Fruit fly (Drosophila melanogaster) whole organism, embryonic: ENCODE measurements around the gene Antp.

ENCODE experiments used
- CG11093 ChIP-seq: fragments of 200-800 bp; sonication (Bioruptor generic); IDR thresholded peaks from 3 replicates; pipeline ENCODE4 v1.3.6; 2022; ENCODE audit warnings: missing biosample characterization, missing genetic modification characterization
- CG11696 ChIP-seq: fragments of 200-800 bp; sonication (Bioruptor generic); IDR thresholded peaks from 2 replicates; pipeline ENCODE4 v1.3.6; 2022; ENCODE audit warnings: missing biosample characterization, missing genetic modification characterization
- CG14710 ChIP-seq: fragments of 200-800 bp; sonication (Bioruptor generic); optimal IDR thresholded peaks from 3 replicates; lab custom pipeline; 2019; ENCODE audit warnings: missing biosample characterization, mild to moderate bottlenecking, missing genetic modification characterization, moderate library complexity
- CG14860 ChIP-seq: fragments of 200-800 bp; sonication (Bioruptor generic); IDR thresholded peaks from 3 replicates; pipeline ENCODE4 v1.3.6; 2022; ENCODE audit warnings: missing biosample characterization, missing genetic modification characterization; ENCODE audit not compliant: partially characterized antibody
- CG17186 ChIP-seq: fragments of 200-800 bp; sonication (Bioruptor generic); optimal IDR thresholded peaks from 3 replicates; lab custom pipeline; 2017; ENCODE audit warnings: missing biosample characterization, missing genetic modification reagents, missing genetic modification characterization
- CG18619 ChIP-seq: fragments of 200-800 bp; sonication (Bioruptor generic); optimal IDR thresholded peaks from 3 replicates; lab custom pipeline; 2017; ENCODE audit warnings: missing biosample characterization, mild to moderate bottlenecking, missing genetic modification characterization
- CG18764 ChIP-seq: fragments of 200-800 bp; sonication (Bioruptor generic); optimal IDR thresholded peaks from 3 replicates; lab custom pipeline; 2016; ENCODE audit warnings: missing biosample characterization, missing genetic modification characterization
- CG2678 ChIP-seq: fragments of 200-800 bp; sonication (Bioruptor generic); optimal IDR thresholded peaks from 3 replicates; lab custom pipeline; 2019; ENCODE audit warnings: missing biosample characterization, mild to moderate bottlenecking, missing genetic modification characterization, moderate library complexity
- CG2889 ChIP-seq: fragments of 200-800 bp; sonication (Bioruptor generic); IDR thresholded peaks from 3 replicates; pipeline ENCODE4 v1.3.6; 2022; ENCODE audit warnings: missing biosample characterization, missing genetic modification characterization
- CG31224 ChIP-seq: fragments of 200-800 bp; sonication (Bioruptor generic); IDR thresholded peaks from 2 replicates; pipeline ENCODE4 v1.3.6; 2022; ENCODE audit warnings: missing biosample characterization, missing genetic modification characterization
- CG31365 ChIP-seq: fragments of 200-800 bp; sonication (Bioruptor generic); optimal IDR thresholded peaks from 2 replicates; lab custom pipeline; 2018; ENCODE audit warnings: missing biosample characterization, mild to moderate bottlenecking, missing genetic modification characterization
- CG3847 ChIP-seq: fragments of 200-800 bp; sonication (Bioruptor generic); IDR thresholded peaks from 2 replicates; pipeline ENCODE4 v1.3.6; 2022; ENCODE audit warnings: missing biosample characterization, missing genetic modification characterization
- CG5180 ChIP-seq: fragments of 200-800 bp; sonication (Bioruptor generic); optimal IDR thresholded peaks from 3 replicates; lab custom pipeline; 2017; ENCODE audit warnings: missing biosample characterization, missing genetic modification characterization, mild to moderate bottlenecking, moderate library complexity, missing genetic modification reagents
- CG6175 ChIP-seq: fragments of 200-800 bp; sonication (Bioruptor generic); IDR thresholded peaks from 3 replicates; pipeline ENCODE4 v1.3.6; 2022; ENCODE audit warnings: missing biosample characterization, missing genetic modification characterization
- CG6689 ChIP-seq: fragments of 200-800 bp; sonication (Bioruptor generic); IDR thresholded peaks from 2 replicates; pipeline ENCODE4 v1.3.6; 2022; ENCODE audit warnings: missing biosample characterization, missing genetic modification characterization
- CG7745 ChIP-seq: fragments of 200-800 bp; sonication (Bioruptor generic); optimal IDR thresholded peaks from 2 replicates; lab custom pipeline; 2018; ENCODE audit warnings: missing biosample characterization, mild to moderate bottlenecking, missing genetic modification characterization, moderate library complexity
- CG9215 ChIP-seq: fragments of 200-800 bp; sonication (Bioruptor generic); IDR thresholded peaks from 2 replicates; pipeline ENCODE4 v1.3.6; 2022; ENCODE audit warnings: missing biosample characterization, missing genetic modification characterization
- Dek ChIP-seq: fragments of 200-800 bp; sonication (Bioruptor generic); optimal IDR thresholded peaks from 3 replicates; lab custom pipeline; 2019; ENCODE audit warnings: missing biosample characterization, mild to moderate bottlenecking, missing genetic modification characterization, moderate library complexity
- Dll ChIP-seq: fragments of 200-800 bp; sonication (Bioruptor generic); IDR thresholded peaks from 4 replicates; pipeline ENCODE4 v1.3.6; 2022; ENCODE audit warnings: missing biosample characterization, missing genetic modification characterization; ENCODE audit not compliant: partially characterized antibody
- Doc3 ChIP-seq: fragments of 200-800 bp; sonication (Bioruptor generic); IDR thresholded peaks from 3 replicates; pipeline ENCODE4 v1.3.6; 2022; ENCODE audit warnings: missing biosample characterization, missing genetic modification characterization; ENCODE audit not compliant: partially characterized antibody
- Ets65A ChIP-seq: fragments of 200-800 bp; sonication (Bioruptor generic); peaks from one replicate; lab custom pipeline; 2016; ENCODE audit warnings: missing biosample characterization, missing genetic modification characterization
- Ets97D ChIP-seq: fragments of 200-800 bp; sonication (Bioruptor generic); optimal IDR thresholded peaks from 3 replicates; lab custom pipeline; 2016; ENCODE audit warnings: missing biosample characterization, missing genetic modification characterization
- HLH54F ChIP-seq: fragments of 200-800 bp; sonication (Bioruptor generic); optimal IDR thresholded peaks from 3 replicates; lab custom pipeline; 2016; ENCODE audit warnings: missing biosample characterization, missing genetic modification characterization
- Hand ChIP-seq: fragments of 200-800 bp; sonication (Bioruptor generic); optimal IDR thresholded peaks from 2 replicates; lab custom pipeline; 2017; ENCODE audit warnings: mild to moderate bottlenecking, missing biosample characterization, missing genetic modification reagents, missing genetic modification characterization
- Hmx ChIP-seq: fragments of 200-800 bp; sonication (Bioruptor generic); optimal IDR thresholded peaks from 2 replicates; lab custom pipeline; 2016; ENCODE audit warnings: missing biosample characterization, missing genetic modification characterization
- Lhr ChIP-seq: fragments of 200-800 bp; sonication (Bioruptor generic); optimal IDR thresholded peaks from 3 replicates; lab custom pipeline; 2017; ENCODE audit warnings: mild to moderate bottlenecking, missing biosample characterization, missing genetic modification reagents, missing genetic modification characterization
- NC2β ChIP-seq: fragments of 200-800 bp; sonication (Bioruptor generic); optimal IDR thresholded peaks from 2 replicates; lab custom pipeline; 2016; ENCODE audit warnings: missing biosample characterization, missing genetic modification characterization
- Spps ChIP-seq: fragments of 200-800 bp; sonication (Bioruptor generic); optimal IDR thresholded peaks from 2 replicates; lab custom pipeline; 2018; ENCODE audit warnings: missing biosample characterization, mild to moderate bottlenecking, missing genetic modification characterization
- Sry-δ ChIP-seq: fragments of 200-800 bp; sonication (Bioruptor generic); optimal IDR thresholded peaks from 2 replicates; lab custom pipeline; 2016; ENCODE audit warnings: missing biosample characterization, missing genetic modification characterization
- Vsx1 ChIP-seq: fragments of 200-800 bp; sonication (Bioruptor generic); optimal IDR thresholded peaks from 2 replicates; lab custom pipeline; 2017; ENCODE audit warnings: missing biosample characterization, mild to moderate bottlenecking, missing genetic modification characterization, missing genetic modification reagents
- croc ChIP-seq: fragments of 200-800 bp; sonication (Bioruptor generic); conservative IDR thresholded peaks from 3 replicates; pipeline ENCODE4 v1.3.6; 2022; ENCODE audit warnings: missing biosample characterization, missing genetic modification characterization
- dm ChIP-seq: fragments of 200-800 bp; sonication (Bioruptor generic); optimal IDR thresholded peaks from 3 replicates; lab custom pipeline; 2016; ENCODE audit warnings: missing biosample characterization, missing genetic modification characterization
- dmrt11E ChIP-seq: fragments of 200-800 bp; sonication (Bioruptor generic); optimal IDR thresholded peaks from 3 replicates; lab custom pipeline; 2018; ENCODE audit warnings: missing biosample characterization, mild to moderate bottlenecking, missing genetic modification characterization, moderate library complexity
- eve ChIP-seq, 2 experiments: fragments of >200 bp; optimal IDR thresholded peaks; 2 replicates each; lab custom pipeline; 2017; ENCODE audit warnings: missing biosample characterization in 2 of 2, missing genetic modification characterization in 2 of 2
- ewg ChIP-seq: fragments of 200-800 bp; sonication (Bioruptor generic); optimal IDR thresholded peaks from 3 replicates; lab custom pipeline; 2017; ENCODE audit warnings: mild to moderate bottlenecking, missing biosample characterization, missing genetic modification reagents, missing genetic modification characterization
- fd64A ChIP-seq: fragments of 200-800 bp; sonication (Bioruptor generic); optimal IDR thresholded peaks from 3 replicates; lab custom pipeline; 2018; ENCODE audit warnings: missing biosample characterization, mild to moderate bottlenecking, missing genetic modification characterization
- hb ChIP-seq: fragments of 200-800 bp; sonication (Bioruptor generic); IDR thresholded peaks from 3 replicates; pipeline ENCODE4 v1.3.6; 2022; ENCODE audit warnings: missing biosample characterization, missing genetic modification characterization; ENCODE audit not compliant: partially characterized antibody
- lab ChIP-seq: fragments of 200-800 bp; sonication (Bioruptor generic); optimal IDR thresholded peaks from 3 replicates; lab custom pipeline; 2017; ENCODE audit warnings: missing biosample characterization, missing genetic modification characterization, mild to moderate bottlenecking, moderate library complexity, missing genetic modification reagents
- lbe ChIP-seq: fragments of 200-800 bp; sonication (Bioruptor generic); optimal IDR thresholded peaks from 2 replicates; lab custom pipeline; 2016; ENCODE audit warnings: missing biosample characterization, mild to moderate bottlenecking, missing genetic modification characterization
- nmo ChIP-seq: fragments of 200-800 bp; sonication (Bioruptor generic); optimal IDR thresholded peaks from 2 replicates; lab custom pipeline; 2018; ENCODE audit warnings: missing biosample characterization, mild to moderate bottlenecking, missing genetic modification characterization, moderate library complexity
- pita ChIP-seq: fragments of 200-800 bp; sonication (Bioruptor generic); optimal IDR thresholded peaks from 2 replicates; lab custom pipeline; 2017; ENCODE audit warnings: missing biosample characterization, mild to moderate bottlenecking, missing genetic modification characterization
- prd ChIP-seq, 3 experiments: fragments of >200 bp in 2 of 3; fragments of 200-800 bp in 1 of 3; sonication (Bioruptor generic) in 1 of 3; optimal IDR thresholded peaks in 2 of 3; IDR thresholded peaks in 1 of 3; 2 replicates in 2 of 3; 3 replicates in 1 of 3; pipeline versions ENCODE4 v1.3.6 to Lab custom; 2017 to 2022; ENCODE audit warnings: missing biosample characterization in 1 of 3, missing genetic modification characterization in 1 of 3
- so ChIP-seq: fragments of 200-800 bp; sonication (Bioruptor generic); IDR thresholded peaks from 3 replicates; pipeline ENCODE4 v1.3.6; 2022; ENCODE audit warnings: missing biosample characterization, missing genetic modification characterization
- sqz ChIP-seq: fragments of 200-800 bp; sonication (Bioruptor generic); optimal IDR thresholded peaks from 3 replicates; lab custom pipeline; 2018; ENCODE audit warnings: missing biosample characterization, mild to moderate bottlenecking, missing genetic modification characterization
- tll ChIP-seq, 2 experiments: fragments of 200-800 bp in 1 of 2; fragments of >200 bp in 1 of 2; sonication (Bioruptor generic) in 1 of 2; optimal IDR thresholded peaks; 2 replicates each; lab custom pipeline; 2017 to 2019; ENCODE audit warnings: missing biosample characterization in 2 of 2, missing genetic modification characterization in 2 of 2, mild to moderate bottlenecking in 1 of 2, moderate library complexity in 1 of 2
- wdn ChIP-seq: fragments of 200-800 bp; sonication (Bioruptor generic); IDR thresholded peaks from 2 replicates; pipeline ENCODE4 v1.3.6; 2022; ENCODE audit warnings: missing biosample characterization, missing genetic modification characterization

Antp gene

DNA sequence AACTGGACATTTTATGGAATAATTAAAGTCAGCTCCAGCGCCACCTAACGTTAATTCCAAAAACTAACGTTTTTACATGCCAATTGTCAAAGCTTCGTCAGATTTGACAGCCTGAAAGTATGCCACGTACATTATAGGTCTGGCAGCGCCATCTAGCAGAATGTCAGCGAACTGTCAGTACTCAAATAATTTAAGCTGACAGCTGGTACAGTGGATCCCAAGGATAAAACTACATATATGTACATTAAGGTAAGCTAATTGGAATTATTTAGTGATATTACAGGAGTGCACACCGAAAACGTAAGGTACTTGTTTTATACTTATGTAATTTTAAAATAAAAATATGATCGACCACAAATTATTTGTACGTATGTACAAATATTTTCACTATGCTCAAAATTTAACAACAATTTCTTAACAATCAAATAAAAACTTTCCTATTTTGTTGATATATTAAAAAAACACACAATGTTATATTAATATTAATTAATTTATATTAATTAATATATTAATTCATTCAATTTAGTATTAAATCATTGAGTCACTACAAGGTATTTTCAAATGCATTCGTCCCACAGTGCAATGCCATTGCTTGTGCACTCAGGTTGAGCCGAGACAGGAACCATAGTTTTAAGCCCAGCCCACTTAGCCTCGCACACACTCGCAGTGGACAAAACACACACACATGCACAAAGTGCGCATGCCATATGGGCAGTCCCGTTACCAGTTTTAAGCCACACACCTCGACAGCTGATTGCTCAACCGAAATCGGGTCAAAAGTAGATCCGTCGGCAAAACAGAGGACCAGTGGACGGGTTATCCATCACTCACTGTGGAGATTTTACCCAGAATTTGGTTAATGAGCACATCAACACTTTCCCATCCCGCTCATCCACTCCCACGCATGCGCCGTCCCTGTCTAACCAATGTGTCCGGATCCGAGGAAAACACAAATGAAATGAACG lies 86.5 kb downstream of the Antp start (continued):
- TF ChIP-seq prd (optimal IDR thresholded peaks at IDR 0.05; lab: Kevin White, UChicago) (no peak), prd (GFP tag; IDR thresholded peaks at IDR 0.05; lab: Robert Waterston, UW) (peak; percentile 79), lbe (GFP tag; lab: Kevin White, UChicago) (no peak), Doc3 (GFP tag; lab: Robert Waterston, UW) (no peak), nmo (GFP tag; lab: Kevin White, UChicago) (peak; percentile 90), Lhr (GFP tag; lab: Kevin White, UChicago) (peak; percentile 79), Dll (0 out of 4 replicates have a peak, but pooled peaks have one; percentile 11), CG6689 (GFP tag; lab: Robert Waterston, UW) (peak; percentile 77), lab (GFP tag; lab: Kevin White, UChicago) (peak; percentile 84), CG14860 (GFP tag; lab: Robert Waterston, UW) (0 out of 3 replicates have a peak, but pooled peaks have one; percentile 31), hb (GFP tag; lab: Robert Waterston, UW) (no peak), Hmx (GFP tag; lab: Kevin White, UChicago) (peak; percentile 47), CG2889 (GFP tag; lab: Robert Waterston, UW) (peak; percentile 58; the same call in 2 of the 3 replicates), Ets65A (peak; percentile 91), CG7745 (tag; lab: Kevin White, UChicago) (peak; percentile 53), CG3847 (GFP tag; lab: Robert Waterston, UW) (peak; percentile 52; the same call in 1 of the 2 replicates), dmrt11E (tag; lab: Kevin White, UChicago) (peak; percentile 87), HLH54F (GFP tag; lab: Kevin White, UChicago) (peak; percentile 68), Spps (tag; lab: Kevin White, UChicago) (peak; percentile 71), CG11696 (GFP tag; lab: Robert Waterston, UW) (no peak), NC2β (GFP tag; lab: Kevin White, UChicago) (peak; percentile 55), CG9215 (GFP tag; lab: Robert Waterston, UW) (peak; percentile 61), croc (GFP tag; lab: Robert Waterston, UW) (no peak; the same call in 2 of the 3 replicates), dm (peak; percentile 51), CG18619 (peak; percentile 89), eve (GFP tag; optimal IDR thresholded peaks at IDR 0.05; lab: Kevin White, UChicago) (no peak), pita (GFP tag; lab: Kevin White, UChicago) (peak; percentile 53), CG11093 (peak; percentile 51; the same call in 1 of the 3 replicates), CG6175 (GFP tag; lab: Robert Waterston, UW) (no peak), Ets97D (no peak), CG5180 (GFP tag; lab: Kevin White, UChicago) (peak; percentile 56), Hand (GFP tag; lab: Kevin White, UChicago) (peak; percentile 53), sqz (GFP tag; lab: Kevin White, UChicago) (peak; percentile 62), CG17186 (GFP tag; lab: Kevin White, UChicago) (no peak), so (GFP tag; lab: Robert Waterston, UW) (peak; percentile 57; the same call in 1 of the 3 replicates), CG31224 (peak; percentile 45), ewg (GFP tag; lab: Kevin White, UChicago) (peak; percentile 85), CG2678 (peak; percentile 90), tll (GFP tag; optimal IDR thresholded peaks at IDR 0.05; lab: Kevin White, UChicago) (peak in 1 of 2 experiments; percentile 87), CG18764 (GFP tag; lab: Kevin White, UChicago) (peak; percentile 15), Dek (tag; lab: Kevin White, UChicago) (peak; percentile 70), CG31365 (tag; lab: Kevin White, UChicago) (peak; percentile 80), Vsx1 (GFP tag; lab: Kevin White, UChicago) (peak; percentile 82), wdn (GFP tag; lab: Robert Waterston, UW) (peak; percentile 66), Sry-δ (GFP tag; lab: Kevin White, UChicago) (peak; percentile 15), fd64A (GFP tag; lab: Kevin White, UChicago) (no peak), CG14710 (peak; percentile 88)
